Worm (Caenorhabditis elegans) whole organism, L3 larva: Measurements from ENCODE around the gene fbxb-17.

Source experiments
- R02D3.7 ChIP-seq: fragments of 150-350 bp; optimal IDR thresholded peaks from 2 replicates; lab custom pipeline; 2014; ENCODE audit warnings: missing biosample characterization, missing genetic modification characterization
- ZK546.5 ChIP-seq: sonication (generic microtip); optimal IDR thresholded peaks from 2 replicates; lab custom pipeline; 2017; ENCODE audit warnings: missing biosample characterization, missing genetic modification characterization
- aly-2 ChIP-seq: fragments of 150-350 bp; optimal IDR thresholded peaks from 2 replicates; lab custom pipeline; 2014; ENCODE audit warnings: missing biosample characterization, missing genetic modification characterization
- ceh-28 ChIP-seq: fragments of 150-350 bp; optimal IDR thresholded peaks from 2 replicates; lab custom pipeline; 2014; ENCODE audit warnings: missing biosample characterization, missing genetic modification reagents, missing genetic modification characterization
- daf-12 ChIP-seq: fragments of 150-350 bp; optimal IDR thresholded peaks from 2 replicates; lab custom pipeline; 2014; ENCODE audit warnings: missing biosample characterization, missing genetic modification reagents, missing genetic modification characterization
- egl-27 ChIP-seq: sonication (generic microtip); optimal IDR thresholded peaks from 4 replicates; lab custom pipeline; 2017; ENCODE audit warnings: missing biosample characterization, missing genetic modification reagents, missing genetic modification characterization
- elt-1 ChIP-seq: fragments of 150-350 bp; optimal IDR thresholded peaks from 2 replicates; lab custom pipeline; 2014; ENCODE audit warnings: missing biosample characterization, missing genetic modification characterization
- eor-1 ChIP-seq, 2 experiments: fragments of 150-350 bp; optimal IDR thresholded peaks; 2 replicates each; lab custom pipeline; 2014 to 2018; ENCODE audit warnings: missing biosample characterization in 2 of 2, missing genetic modification characterization in 2 of 2
- fkh-10 ChIP-seq: sonication (generic microtip); optimal IDR thresholded peaks from 2 replicates; lab custom pipeline; 2017; ENCODE audit warnings: missing biosample characterization, missing genetic modification reagents, missing genetic modification characterization
- fkh-2 ChIP-seq: fragments of 150-350 bp; optimal IDR thresholded peaks from 2 replicates; lab custom pipeline; 2014; ENCODE audit warnings: missing biosample characterization, missing genetic modification reagents, missing genetic modification characterization
- lin-15B ChIP-seq: fragments of 150-350 bp; optimal IDR thresholded peaks from 2 replicates; lab custom pipeline; 2014; ENCODE audit warnings: missing biosample characterization, missing genetic modification characterization
- lin-39 ChIP-seq: fragments of 150-350 bp; optimal IDR thresholded peaks from 2 replicates; lab custom pipeline; 2018; ENCODE audit warnings: missing biosample characterization, missing genetic modification reagents, missing genetic modification characterization
- lsy-12 ChIP-seq: sonication (generic microtip); optimal IDR thresholded peaks from 2 replicates; lab custom pipeline; 2016; ENCODE audit warnings: mild to moderate bottlenecking, missing genetic modification characterization, missing compliant biosample characterization
- mml-1 ChIP-seq: fragments of 150-350 bp; sonication (generic microtip); optimal IDR thresholded peaks from 3 replicates; lab custom pipeline; 2014; ENCODE audit warnings: missing biosample characterization, missing genetic modification characterization
- nfya-1 ChIP-seq: sonication (generic microtip); optimal IDR thresholded peaks from 2 replicates; lab custom pipeline; 2017; ENCODE audit warnings: missing genetic modification characterization, mild to moderate bottlenecking, missing compliant biosample characterization, antibody characterized with exemption, moderate library complexity; ENCODE audit not compliant: insufficient read depth
- nhr-11 ChIP-seq: fragments of 150-350 bp; optimal IDR thresholded peaks from 2 replicates; lab custom pipeline; 2014; ENCODE audit warnings: missing biosample characterization, missing genetic modification characterization
- nhr-23 ChIP-seq: fragments of 150-350 bp; optimal IDR thresholded peaks from 2 replicates; lab custom pipeline; 2014; ENCODE audit warnings: missing biosample characterization, missing genetic modification reagents, missing genetic modification characterization
- nhr-25 ChIP-seq: sonication (generic microtip); optimal IDR thresholded peaks from 2 replicates; lab custom pipeline; 2017; ENCODE audit warnings: missing biosample characterization, missing genetic modification characterization
- nhr-28 ChIP-seq: fragments of 150-350 bp; optimal IDR thresholded peaks from 2 replicates; lab custom pipeline; 2014; ENCODE audit warnings: missing biosample characterization, missing genetic modification characterization
- nhr-43 ChIP-seq: sonication (generic microtip); optimal IDR thresholded peaks from 2 replicates; lab custom pipeline; 2016; ENCODE audit warnings: mild to moderate bottlenecking, missing genetic modification characterization, missing compliant biosample characterization; ENCODE audit not compliant: poor library complexity, severe bottlenecking
- nhr-76 ChIP-seq: fragments of 150-350 bp; sonication (generic microtip); optimal IDR thresholded peaks from 5 replicates; lab custom pipeline; 2014; ENCODE audit warnings: missing biosample characterization, missing genetic modification characterization
- nhr-77 ChIP-seq: fragments of 150-350 bp; optimal IDR thresholded peaks from 2 replicates; lab custom pipeline; 2014; ENCODE audit warnings: missing biosample characterization, missing genetic modification characterization
- pha-4 ChIP-seq: fragments of 150-350 bp; optimal IDR thresholded peaks from 2 replicates; lab custom pipeline; 2014; ENCODE audit warnings: missing biosample characterization, missing genetic modification reagents, missing genetic modification characterization
- pqm-1 ChIP-seq: fragments of 150-350 bp; optimal IDR thresholded peaks from 2 replicates; lab custom pipeline; 2017; ENCODE audit warnings: missing biosample characterization, missing genetic modification characterization, inconsistent platforms
- skn-1 ChIP-seq: fragments of 150-350 bp; optimal IDR thresholded peaks from 2 replicates; lab custom pipeline; 2014; ENCODE audit warnings: missing biosample characterization, missing genetic modification characterization
- snpc-4 ChIP-seq: fragments of 150-350 bp; optimal IDR thresholded peaks from 2 replicates; lab custom pipeline; 2014; ENCODE audit warnings: missing biosample characterization, missing genetic modification characterization
- tbx-2 ChIP-seq: sonication (generic microtip); optimal IDR thresholded peaks from 2 replicates; lab custom pipeline; 2016; ENCODE audit warnings: mild to moderate bottlenecking, missing genetic modification characterization, missing compliant biosample characterization
- unc-39 ChIP-seq: sonication (generic microtip); optimal IDR thresholded peaks from 4 replicates; lab custom pipeline; 2017; ENCODE audit warnings: missing biosample characterization, missing genetic modification characterization
- zag-1 ChIP-seq: fragments of 150-350 bp; optimal IDR thresholded peaks from 2 replicates; lab custom pipeline; 2014; ENCODE audit warnings: missing biosample characterization, missing genetic modification characterization
- ztf-4 ChIP-seq: fragments of 150-350 bp; optimal IDR thresholded peaks from 2 replicates; lab custom pipeline; 2014; ENCODE audit warnings: missing biosample characterization, missing genetic modification characterization

fbxb-17 gene

DNA sequence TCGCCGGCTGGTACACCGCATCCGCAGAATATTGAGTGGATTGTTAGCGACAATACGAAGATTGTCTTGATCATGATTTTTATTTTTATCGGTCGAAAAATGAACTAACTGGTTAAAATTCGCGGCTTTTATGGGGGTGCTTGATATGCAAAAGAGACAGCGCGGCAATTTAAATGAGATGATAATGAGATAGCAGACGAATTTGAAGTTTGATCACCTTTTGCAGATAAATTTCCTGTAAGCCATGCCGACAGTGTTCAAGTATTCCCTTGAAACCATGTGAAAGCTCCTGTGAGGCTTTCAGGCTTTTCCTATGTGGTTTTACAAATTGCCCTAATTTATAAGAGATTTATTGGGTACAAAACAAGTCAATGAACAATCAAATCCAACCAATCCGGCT lies 30.0 kb upstream of the fbxb-17 start, which contains the start of gene ZC204.17:
TSS of gene ZC204.17 (minus strand) at position 101 of the 400 bp plus-strand sequence.
- TF ChIP-seq nhr-23 (tag; lab: Kevin White, UChicago), result no peak
- no peak for TF ChIP-seq pha-4
- no peak for TF ChIP-seq fkh-2 (tag; lab: Kevin White, UChicago)

DNA sequence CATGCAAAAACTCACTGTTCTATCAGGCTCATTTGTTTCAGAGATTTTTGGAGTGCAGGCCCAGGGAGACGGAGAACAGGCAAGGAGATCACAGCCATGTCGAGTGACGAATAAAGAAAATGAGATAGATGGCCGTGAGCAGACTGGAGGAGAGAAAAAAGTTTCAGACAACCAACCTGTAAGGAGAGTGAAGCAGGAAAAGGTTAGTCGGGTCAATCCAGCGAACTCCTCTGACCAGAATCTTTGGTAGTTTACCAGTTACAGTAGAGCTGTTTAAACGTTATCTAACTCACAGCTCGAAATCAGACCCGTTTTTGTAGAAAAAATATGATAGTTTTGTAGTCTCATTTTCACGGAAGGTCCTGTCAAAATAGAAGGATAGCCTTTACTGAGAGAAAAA lies 27.4 kb upstream of the fbxb-17 start, which contains the start of gene fbxb-21:
TSS of gene fbxb-21 (minus strand) at position 101 of the 400 bp plus-strand sequence.
- TF ChIP-seq pha-4 (no peak), nhr-23 (tag; lab: Kevin White, UChicago) (no peak), aly-2 (tag; lab: Kevin White, UChicago) (no peak), fkh-10 (GFP tag; lab: Kevin White, UChicago) (peak; percentile 44), lsy-12 (tag; lab: Kevin White, UChicago) (no peak)

ce11 chrII:1650502-1650901 lies 25.7 kb upstream of the fbxb-17 start, which contains the start of gene fbxb-20:
Gene fbxb-20, minus strand, starts transcription at chrII:1650602.
- TF ChIP-seq egl-27 (tag; lab: Kevin White, UChicago) (no peak), nhr-76 (no peak), pha-4 (no peak), fkh-10 (GFP tag; lab: Kevin White, UChicago) (no peak), lsy-12 (tag; lab: Kevin White, UChicago) (no peak), ZK546.5 (no peak), eor-1 (tag; optimal IDR thresholded peaks at IDR 0.05; lab: Kevin White, UChicago) (no peak), ztf-4 (tag; lab: Kevin White, UChicago) (no peak), R02D3.7 (tag; lab: Kevin White, UChicago) (no peak), mml-1 (tag; lab: Kevin White, UChicago) (no peak), nhr-43 (no peak), zag-1 (no peak), unc-39 (no peak), nhr-25 (no peak), nhr-28 (tag; lab: Kevin White, UChicago) (no peak), ceh-28 (tag; lab: Kevin White, UChicago) (no peak), fkh-2 (tag; lab: Kevin White, UChicago) (no peak), pqm-1 (tag; lab: Kevin White, UChicago) (no peak), elt-1 (tag; lab: Kevin White, UChicago) (no peak)
- TF ChIP-seq, all 47 proteins: peak for 0

DNA sequence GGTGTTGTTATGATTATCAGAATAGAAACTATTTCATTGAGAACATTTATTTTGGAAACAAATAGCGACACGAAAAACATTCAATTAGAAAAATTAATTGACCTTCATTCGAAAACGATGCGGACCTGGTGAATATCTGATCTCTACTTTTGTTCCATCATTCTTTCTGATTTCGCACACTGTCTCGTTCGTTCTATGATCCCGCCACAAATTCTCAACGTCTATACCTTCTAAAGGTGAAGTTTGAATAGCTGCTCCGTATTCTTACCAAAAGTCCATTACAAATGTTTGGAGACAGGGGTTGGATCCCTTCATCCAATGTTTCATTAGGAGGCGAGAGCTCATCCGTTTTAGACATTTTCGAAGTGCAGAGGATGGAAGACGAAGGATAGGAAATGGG lies 24.4 kb upstream of the fbxb-17 start, which contains the start of gene fbxb-16:
TSS of gene fbxb-16 (minus strand) at position 101 of the 400 bp plus-strand sequence.
- TF ChIP-seq fkh-10 (GFP tag; lab: Kevin White, UChicago) (peak; percentile 15), tbx-2 (tag; lab: Kevin White, UChicago) (no peak)

- no peak for TF ChIP-seq nhr-11 (tag; lab: Kevin White, UChicago)
- no peak for TF ChIP-seq snpc-4 (tag; lab: Kevin White, UChicago)
- TF ChIP-seq tbx-2 (tag; lab: Kevin White, UChicago), result no peak
- TF ChIP-seq fkh-2 (tag; lab: Kevin White, UChicago), result no peak
- TF ChIP-seq egl-27 (tag; lab: Kevin White, UChicago), result no peak
- no peak for TF ChIP-seq lin-39
- no peak for TF ChIP-seq nfya-1 (tag; lab: Kevin White, UChicago)
- TF ChIP-seq unc-39, result no peak
- TF ChIP-seq ztf-4 (tag; lab: Kevin White, UChicago), result no peak
- no peak for TF ChIP-seq nhr-76
- no peak for TF ChIP-seq nhr-43
- TF ChIP-seq nhr-25, result no peak
- no peak for TF ChIP-seq mml-1 (tag; lab: Kevin White, UChicago)
- TF ChIP-seq ZK546.5, result no peak
Measured at ce11 chrII:1653397-1653796, 22.8 kb upstream of the fbxb-17 start, which contains the start of gene fbxb-15. Gene fbxb-15, minus strand, starts transcription at chrII:1653497.

- TF ChIP-seq zag-1, result no peak
- TF ChIP-seq fkh-2 (tag; lab: Kevin White, UChicago), result no peak
- TF ChIP-seq egl-27 (tag; lab: Kevin White, UChicago), result no peak
- TF ChIP-seq ZK546.5, result no peak
- TF ChIP-seq pha-4, result no peak
- no peak for TF ChIP-seq skn-1
- no peak for TF ChIP-seq eor-1 (tag; optimal IDR thresholded peaks at IDR 0.05; lab: Kevin White, UChicago)
- TF ChIP-seq lin-15B, result no peak
- no peak for TF ChIP-seq pqm-1 (tag; lab: Kevin White, UChicago)
- no peak for TF ChIP-seq nhr-43
- no peak for TF ChIP-seq daf-12 (tag; lab: Kevin White, UChicago)
- no peak for TF ChIP-seq fkh-10 (GFP tag; lab: Kevin White, UChicago)
- no peak for TF ChIP-seq nhr-77 (tag; lab: Kevin White, UChicago)
Measured at ce11 chrII:1654917-1655316, 21.3 kb upstream of the fbxb-17 start, which contains the start of gene btb-12. Gene btb-12, plus strand, starts transcription at chrII:1655217.
